Fruit fly (Drosophila melanogaster) whole organism, wandering third instar larva: ENCODE measurements around the gene Snx1.

Experiments
- CrebA ChIP-seq: fragments of 200-800 bp; sonication (Bioruptor generic); optimal IDR thresholded peaks from 2 replicates; lab custom pipeline; 2016; ENCODE audit warnings: missing biosample characterization, mild to moderate bottlenecking, missing genetic modification characterization, borderline replicate concordance
- Hr78 ChIP-seq: fragments of >200 bp; optimal IDR thresholded peaks from 2 replicates; lab custom pipeline; 2017; ENCODE audit warnings: missing biosample characterization, missing genetic modification characterization
- Hr83 ChIP-seq: fragments of 200-300 bp; sonication (Bioruptor generic); optimal IDR thresholded peaks from 2 replicates; lab custom pipeline; 2016; ENCODE audit warnings: missing biosample characterization, mild to moderate bottlenecking, missing genetic modification characterization, moderate library complexity; ENCODE audit not compliant: poor library complexity, severe bottlenecking
- Myc ChIP-seq: fragments of >200 bp; optimal IDR thresholded peaks from 2 replicates; lab custom pipeline; 2017
- h ChIP-seq: fragments of 200-800 bp; sonication (Bioruptor generic); optimal IDR thresholded peaks from 3 replicates; lab custom pipeline; 2016; ENCODE audit warnings: missing biosample characterization, mild to moderate bottlenecking, missing genetic modification characterization
- lola ChIP-seq: fragments of >200 bp; optimal IDR thresholded peaks from 2 replicates; lab custom pipeline; 2017; ENCODE audit warnings: missing biosample characterization, missing genetic modification characterization
- usp ChIP-seq: fragments of >200 bp; optimal IDR thresholded peaks from 2 replicates; lab custom pipeline; 2017; ENCODE audit warnings: missing biosample characterization, missing genetic modification characterization

DNA sequence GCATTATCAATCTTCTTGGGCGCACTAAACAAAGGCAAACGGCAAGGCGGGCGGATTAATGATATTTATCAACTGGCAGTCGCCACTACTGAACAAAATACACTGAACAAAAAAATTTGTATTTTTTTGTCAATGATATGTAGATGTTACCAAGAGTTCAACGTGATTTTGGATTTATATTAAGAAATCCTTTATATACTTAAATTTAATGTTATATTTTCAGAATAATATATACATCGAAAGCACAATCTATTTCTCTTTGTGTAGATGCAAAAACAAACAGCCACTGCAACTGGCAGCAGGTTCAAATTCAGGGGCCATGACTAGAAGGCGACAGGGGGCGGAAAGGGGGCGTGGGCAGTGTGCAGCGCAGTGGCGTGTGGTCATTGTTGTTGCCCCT, 33.2 kb downstream of the Snx1 start:
- TF ChIP-seq CrebA (GFP tag; lab: Kevin White, UChicago), result no peak
- TF ChIP-seq Myc (lab: Kevin White, UChicago), result no peak
- no peak for TF ChIP-seq lola (GFP tag; lab: Kevin White, UChicago)
- TF ChIP-seq Hr83 (GFP tag; lab: Kevin White, UChicago), result no peak
- TF ChIP-seq usp (GFP tag; lab: Kevin White, UChicago), result no peak
- TF ChIP-seq Hr78 (GFP tag; lab: Kevin White, UChicago), result no peak
- no peak for TF ChIP-seq h (GFP tag; lab: Kevin White, UChicago)
